Worm (Caenorhabditis elegans): ENCODE measurements around the gene Y34B4A.10.

Y34B4A.10 gene

ce11 chrX:5252798-5253197 lies 3.1 kb downstream of the Y34B4A.10 start, which contains the start of gene nspg-14:
TSS of gene nspg-14 (plus strand) at chrX:5253047.
- TF ChIP-seq ama-1 (optimal IDR thresholded peaks at IDR 0.05) (no peak), flt-1 (GFP tag; IDR thresholded peaks at IDR 0.05) (no peak), tbx-37 (GFP tag; conservative IDR thresholded peaks at IDR 0.05) (no peak), B0310.2 (tag; optimal IDR thresholded peaks at IDR 0.05) (no peak), F13C5.2 (tag; optimal IDR thresholded peaks at IDR 0.05) (no peak), pes-1 (GFP tag; IDR thresholded peaks at IDR 0.05) (no peak), scrt-1 (GFP tag; IDR thresholded peaks at IDR 0.05) (no peak), tbx-11 (GFP tag; IDR thresholded peaks at IDR 0.05) (no peak), ceh-36 (tag; optimal IDR thresholded peaks at IDR 0.05) (no peak), hnd-1 (tag; optimal IDR thresholded peaks at IDR 0.05) (no peak), ets-7 (tag; optimal IDR thresholded peaks at IDR 0.05) (no peak), tra-4 (tag; optimal IDR thresholded peaks at IDR 0.05) (no peak), sea-1 (GFP tag; conservative IDR thresholded peaks at IDR 0.05) (no peak)

DNA sequence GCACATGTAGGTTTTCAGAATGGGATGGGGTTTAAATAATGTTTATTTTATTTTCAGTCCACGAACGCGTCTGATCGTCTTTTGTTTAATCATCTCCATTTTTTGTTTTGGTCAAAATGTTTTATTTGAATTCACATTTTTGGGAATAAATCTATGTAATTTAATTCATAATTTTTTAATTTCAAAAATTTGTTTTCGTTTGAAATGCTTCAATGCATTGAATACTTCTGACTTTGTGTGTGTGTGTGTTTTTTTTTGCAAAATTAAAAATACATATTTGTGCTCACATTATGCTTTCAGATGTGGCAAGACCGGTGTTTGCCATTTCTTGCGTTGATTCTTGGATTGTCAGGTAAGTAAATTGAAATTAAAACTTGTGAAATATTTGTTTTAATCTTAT lies 5.2 kb downstream of the Y34B4A.10 start, which contains the start of gene nspg-13:
TSS of gene nspg-13 (plus strand) at position 301 of the 400 bp plus-strand sequence.
- TF ChIP-seq flt-1 (GFP tag; IDR thresholded peaks at IDR 0.05) (no peak), hmg-4 (GFP tag; optimal IDR thresholded peaks at IDR 0.05) (no peak), sea-1 (GFP tag; conservative IDR thresholded peaks at IDR 0.05) (no peak), F13C5.2 (tag; optimal IDR thresholded peaks at IDR 0.05) (no peak), hmbx-1 (tag; optimal IDR thresholded peaks at IDR 0.05) (no peak), aly-1 (tag; optimal IDR thresholded peaks at IDR 0.05) (no peak), pes-1 (GFP tag; IDR thresholded peaks at IDR 0.05) (no peak), scrt-1 (GFP tag; IDR thresholded peaks at IDR 0.05) (no peak), ceh-13 (GFP tag; optimal IDR thresholded peaks at IDR 0.05) (no peak), ama-1 (optimal IDR thresholded peaks at IDR 0.05) (no peak)

DNA sequence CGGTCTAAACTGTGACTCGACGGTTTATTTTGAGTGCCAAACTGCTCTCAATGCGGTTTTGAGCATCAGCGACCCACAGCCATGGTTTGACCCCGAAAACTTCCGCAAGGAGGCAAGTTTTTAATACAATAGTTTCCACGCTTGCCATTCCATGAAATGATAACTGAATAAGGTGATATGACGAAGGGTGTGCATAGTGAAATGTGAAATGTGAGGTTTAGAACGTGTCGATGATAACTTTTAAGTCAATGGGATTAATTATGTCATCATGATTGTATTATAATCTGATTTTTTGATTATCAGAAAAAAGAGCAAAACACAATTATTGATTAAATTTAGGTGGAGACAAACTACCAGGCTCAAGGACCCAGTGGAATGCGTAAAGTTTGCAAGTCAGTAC lies 5.6 kb downstream of the Y34B4A.10 start:
- no peak for TF ChIP-seq flt-1 (GFP tag; IDR thresholded peaks at IDR 0.05)
- TF ChIP-seq ama-1 (optimal IDR thresholded peaks at IDR 0.05), result no peak
- TF ChIP-seq scrt-1 (GFP tag; IDR thresholded peaks at IDR 0.05), result no peak
- no peak for TF ChIP-seq sea-1 (GFP tag; conservative IDR thresholded peaks at IDR 0.05)
- TF ChIP-seq ets-7 (tag; optimal IDR thresholded peaks at IDR 0.05), result no peak
- no peak for TF ChIP-seq tbx-11 (GFP tag; IDR thresholded peaks at IDR 0.05)
- no peak for TF ChIP-seq tbx-37 (GFP tag; conservative IDR thresholded peaks at IDR 0.05)
- TF ChIP-seq hnd-1 (tag; optimal IDR thresholded peaks at IDR 0.05), result no peak
- TF ChIP-seq ceh-36 (tag; optimal IDR thresholded peaks at IDR 0.05), result no peak
- no peak for TF ChIP-seq hmbx-1 (tag; optimal IDR thresholded peaks at IDR 0.05)
- no peak for TF ChIP-seq ceh-13 (GFP tag; optimal IDR thresholded peaks at IDR 0.05)
- TF ChIP-seq hmg-4 (GFP tag; optimal IDR thresholded peaks at IDR 0.05), result no peak
- no peak for TF ChIP-seq aly-1 (tag; optimal IDR thresholded peaks at IDR 0.05)
- TF ChIP-seq F13C5.2 (tag; optimal IDR thresholded peaks at IDR 0.05), result no peak
- TF ChIP-seq tra-4 (tag; optimal IDR thresholded peaks at IDR 0.05), result no peak
- TF ChIP-seq B0310.2 (tag; optimal IDR thresholded peaks at IDR 0.05), result no peak
- no peak for TF ChIP-seq pes-1 (GFP tag; IDR thresholded peaks at IDR 0.05)

ce11 chrX:5256999-5257398 lies 7.3 kb downstream of the Y34B4A.10 start, which contains the start of gene nspg-12:
TSS of gene nspg-12 (plus strand) at chrX:5257299.
- TF ChIP-seq scrt-1 (GFP tag; IDR thresholded peaks at IDR 0.05), result no peak
- no peak for TF ChIP-seq ceh-13 (GFP tag; optimal IDR thresholded peaks at IDR 0.05)
- no peak for TF ChIP-seq F13C5.2 (tag; optimal IDR thresholded peaks at IDR 0.05)
- TF ChIP-seq hmbx-1 (tag; optimal IDR thresholded peaks at IDR 0.05), result no peak
- TF ChIP-seq pes-1 (GFP tag; IDR thresholded peaks at IDR 0.05), result no peak

ce11 chrX:5260389-5260788 lies 10.7 kb downstream of the Y34B4A.10 start:
- TF ChIP-seq B0310.2 (tag; optimal IDR thresholded peaks at IDR 0.05) (no peak), ceh-13 (GFP tag; optimal IDR thresholded peaks at IDR 0.05) (no peak), hmbx-1 (tag; optimal IDR thresholded peaks at IDR 0.05) (no peak), ets-7 (tag; optimal IDR thresholded peaks at IDR 0.05) (no peak), pes-1 (GFP tag; IDR thresholded peaks at IDR 0.05) (no peak), flt-1 (GFP tag; IDR thresholded peaks at IDR 0.05) (no peak), F13C5.2 (tag; optimal IDR thresholded peaks at IDR 0.05) (no peak), ama-1 (optimal IDR thresholded peaks at IDR 0.05) (no peak)

DNA sequence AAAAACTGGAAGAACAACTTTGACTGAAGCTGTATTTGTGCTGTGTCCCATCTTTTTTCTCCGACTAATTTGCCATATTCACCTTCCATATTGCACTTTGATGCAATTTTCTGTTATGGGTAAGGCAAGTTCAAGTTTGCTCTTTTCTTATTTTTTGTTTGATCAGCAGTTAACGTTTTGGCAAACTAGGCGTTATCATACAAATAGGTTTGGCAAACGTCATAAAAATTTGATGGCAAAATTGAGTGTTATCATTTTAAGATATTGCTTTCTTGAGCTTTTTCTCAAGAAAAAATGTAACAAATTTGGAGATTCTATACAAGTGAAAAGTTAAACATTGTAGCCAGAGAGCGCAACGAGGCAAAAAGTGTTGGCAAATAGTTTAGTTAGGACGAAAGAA lies 12.3 kb downstream of the Y34B4A.10 start:
- no peak for TF ChIP-seq sea-1 (GFP tag; conservative IDR thresholded peaks at IDR 0.05)

ce11 chrX:5263585-5263984 lies 13.9 kb downstream of the Y34B4A.10 start:
- no peak for TF ChIP-seq tbx-11 (GFP tag; IDR thresholded peaks at IDR 0.05)
- no peak for TF ChIP-seq aly-1 (tag; optimal IDR thresholded peaks at IDR 0.05)
- no peak for TF ChIP-seq hmbx-1 (tag; optimal IDR thresholded peaks at IDR 0.05)
- TF ChIP-seq tra-4 (tag; optimal IDR thresholded peaks at IDR 0.05), result no peak
- TF ChIP-seq B0310.2 (tag; optimal IDR thresholded peaks at IDR 0.05), result no peak
- TF ChIP-seq ceh-13 (GFP tag; optimal IDR thresholded peaks at IDR 0.05), result no peak
- no peak for TF ChIP-seq hnd-1 (tag; optimal IDR thresholded peaks at IDR 0.05)
- TF ChIP-seq sea-1 (GFP tag; conservative IDR thresholded peaks at IDR 0.05), result no peak
- TF ChIP-seq scrt-1 (GFP tag; IDR thresholded peaks at IDR 0.05), result no peak
- no peak for TF ChIP-seq flt-1 (GFP tag; IDR thresholded peaks at IDR 0.05)
- TF ChIP-seq pes-1 (GFP tag; IDR thresholded peaks at IDR 0.05), result no peak
- no peak for TF ChIP-seq tbx-37 (GFP tag; conservative IDR thresholded peaks at IDR 0.05)
- TF ChIP-seq F13C5.2 (tag; optimal IDR thresholded peaks at IDR 0.05), result no peak
- TF ChIP-seq ama-1 (optimal IDR thresholded peaks at IDR 0.05), result no peak

DNA sequence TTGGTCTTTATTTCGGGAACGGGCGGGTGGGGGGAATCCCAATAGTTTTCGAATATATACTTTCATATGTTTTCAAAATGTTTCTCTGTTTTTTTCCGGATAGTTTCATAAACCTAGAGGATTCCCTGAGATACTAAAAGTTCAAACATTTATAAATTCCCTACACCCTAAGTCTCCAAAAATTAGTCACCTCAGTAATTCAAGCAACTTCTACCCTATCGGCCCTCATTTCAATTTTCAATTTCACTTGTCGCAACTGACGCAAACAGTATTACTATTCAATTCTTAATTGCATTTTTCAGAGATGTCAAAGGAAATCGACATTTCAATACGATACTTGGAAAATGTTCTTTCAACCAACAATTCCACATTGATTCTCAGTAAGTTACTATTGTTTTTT lies 14.3 kb downstream of the Y34B4A.10 start, which contains the start of gene Y34B4A.4:
TSS of gene Y34B4A.4 (plus strand) at position 301 of the 400 bp plus-strand sequence.
- TF ChIP-seq pes-1 (GFP tag; IDR thresholded peaks at IDR 0.05) (no peak), hmg-4 (GFP tag; optimal IDR thresholded peaks at IDR 0.05) (no peak), tra-4 (tag; optimal IDR thresholded peaks at IDR 0.05) (no peak), flt-1 (GFP tag; IDR thresholded peaks at IDR 0.05) (no peak), aly-1 (tag; optimal IDR thresholded peaks at IDR 0.05) (no peak)

All from whole organism, early embryonic.